Fruit fly (Drosophila melanogaster) whole organism, embryonic: ENCODE results near the gene CG32686.
A peak's percentile ranks its signal among the peaks of the same experiment; 100 is the strongest.

Experiments used
- ATbp ChIP-seq: fragments of 200-800 bp; sonication (Bioruptor generic); optimal IDR thresholded peaks from 2 replicates; lab custom pipeline; 2017; ENCODE audit warnings: missing biosample characterization, mild to moderate bottlenecking, missing genetic modification characterization, missing genetic modification reagents
- Asciz ChIP-seq: fragments of 200-800 bp; sonication (Bioruptor generic); optimal IDR thresholded peaks from 2 replicates; lab custom pipeline; 2017; ENCODE audit warnings: missing biosample characterization, mild to moderate bottlenecking, missing genetic modification characterization, missing genetic modification reagents
- Atf6 ChIP-seq: fragments of 200-800 bp; sonication (Bioruptor generic); IDR thresholded peaks from 2 replicates; pipeline ENCODE4 v1.3.6; 2022; ENCODE audit warnings: missing biosample characterization, missing genetic modification characterization
- Bteb2 ChIP-seq: fragments of 200-800 bp; sonication (Bioruptor generic); optimal IDR thresholded peaks from 2 replicates; lab custom pipeline; 2016; ENCODE audit warnings: missing biosample characterization, missing genetic modification characterization
- CG10274 ChIP-seq: fragments of 200-800 bp; sonication (Bioruptor generic); optimal IDR thresholded peaks from 3 replicates; lab custom pipeline; 2017; ENCODE audit warnings: missing biosample characterization, mild to moderate bottlenecking, missing genetic modification characterization
- CG10543 ChIP-seq: fragments of 200-800 bp; sonication (Bioruptor generic); optimal IDR thresholded peaks from 3 replicates; lab custom pipeline; 2017; ENCODE audit warnings: missing biosample characterization, mild to moderate bottlenecking, missing genetic modification characterization, moderate library complexity
- CG12104 ChIP-seq: fragments of 200-800 bp; sonication (Bioruptor generic); optimal IDR thresholded peaks from 3 replicates; lab custom pipeline; 2016; ENCODE audit warnings: missing biosample characterization, missing genetic modification characterization
- CG14667 ChIP-seq: fragments of 200-800 bp; sonication (Bioruptor generic); IDR thresholded peaks from 2 replicates; pipeline ENCODE4 v1.3.6; 2022; ENCODE audit warnings: missing biosample characterization, missing genetic modification characterization
- CG15011 ChIP-seq: fragments of 200-800 bp; sonication (Bioruptor generic); optimal IDR thresholded peaks from 3 replicates; lab custom pipeline; 2018; ENCODE audit warnings: missing biosample characterization, mild to moderate bottlenecking, missing genetic modification characterization
- CG1602 ChIP-seq: fragments of 200-800 bp; sonication (Bioruptor generic); optimal IDR thresholded peaks from 3 replicates; lab custom pipeline; 2016; ENCODE audit warnings: missing biosample characterization, missing genetic modification characterization
- CG17385 ChIP-seq: fragments of 200-800 bp; sonication (Bioruptor generic); optimal IDR thresholded peaks from 3 replicates; lab custom pipeline; 2018; ENCODE audit warnings: missing biosample characterization, mild to moderate bottlenecking, missing genetic modification characterization
- CG2116 ChIP-seq: fragments of 200-800 bp; sonication (Bioruptor generic); optimal IDR thresholded peaks from 3 replicates; lab custom pipeline; 2018; ENCODE audit warnings: missing biosample characterization, mild to moderate bottlenecking, missing genetic modification characterization
- CG2875 ChIP-seq: fragments of 200-800 bp; sonication (Bioruptor generic); optimal IDR thresholded peaks from 2 replicates; lab custom pipeline; 2017; ENCODE audit warnings: missing biosample characterization, mild to moderate bottlenecking, missing genetic modification characterization, missing genetic modification reagents
- CG30020 ChIP-seq: fragments of 200-800 bp; optimal IDR thresholded peaks from 2 replicates; lab custom pipeline; 2019; ENCODE audit warnings: missing biosample characterization, mild to moderate bottlenecking, missing genetic modification characterization, moderate library complexity
- CG31441 ChIP-seq: fragments of 200-800 bp; sonication (Bioruptor generic); IDR thresholded peaks from 2 replicates; pipeline ENCODE4 v1.3.6; 2022; ENCODE audit warnings: missing biosample characterization, missing genetic modification characterization
- CG4360 ChIP-seq: fragments of 200-800 bp; sonication (Bioruptor generic); IDR thresholded peaks from 2 replicates; pipeline ENCODE4 v1.3.6; 2022; ENCODE audit warnings: missing biosample characterization, missing genetic modification characterization
- CG5245 ChIP-seq: fragments of 200-800 bp; sonication (Bioruptor generic); optimal IDR thresholded peaks from 3 replicates; lab custom pipeline; 2016; ENCODE audit warnings: missing biosample characterization, missing genetic modification characterization
- CG6272 ChIP-seq: fragments of 200-800 bp; sonication (Bioruptor generic); IDR thresholded peaks from 2 replicates; pipeline ENCODE4 v1.3.6; 2022; ENCODE audit warnings: missing biosample characterization, missing genetic modification characterization
- CG7271 ChIP-seq: fragments of 200-800 bp; sonication (Bioruptor generic); optimal IDR thresholded peaks from 2 replicates; lab custom pipeline; 2018; ENCODE audit warnings: missing biosample characterization, mild to moderate bottlenecking, missing genetic modification characterization, moderate library complexity
- CG9215 ChIP-seq: fragments of 200-800 bp; sonication (Bioruptor generic); IDR thresholded peaks from 2 replicates; pipeline ENCODE4 v1.3.6; 2022; ENCODE audit warnings: missing biosample characterization, missing genetic modification characterization
- CHES-1-like ChIP-seq: fragments of 200-800 bp; sonication (Bioruptor generic); optimal IDR thresholded peaks from 2 replicates; lab custom pipeline; 2016; ENCODE audit warnings: missing biosample characterization, missing genetic modification characterization
- Camta ChIP-seq: fragments of 200-800 bp; sonication (Bioruptor generic); optimal IDR thresholded peaks from 2 replicates; lab custom pipeline; 2016; ENCODE audit warnings: missing biosample characterization, missing genetic modification characterization
- Doc3 ChIP-seq: fragments of 200-800 bp; sonication (Bioruptor generic); IDR thresholded peaks from 3 replicates; pipeline ENCODE4 v1.3.6; 2022; ENCODE audit warnings: missing biosample characterization, missing genetic modification characterization; ENCODE audit not compliant: partially characterized antibody
- Ets65A ChIP-seq: fragments of 200-800 bp; sonication (Bioruptor generic); peaks from one replicate; lab custom pipeline; 2016; ENCODE audit warnings: missing biosample characterization, missing genetic modification characterization
- GATAe ChIP-seq: fragments of 200-800 bp; sonication (Bioruptor generic); conservative IDR thresholded peaks from 2 replicates; pipeline ENCODE4 v1.3.6; 2022; ENCODE audit warnings: missing biosample characterization, missing genetic modification characterization
- H15 ChIP-seq: fragments of 200-800 bp; sonication (Bioruptor generic); IDR thresholded peaks from 3 replicates; pipeline ENCODE4 v1.3.6; 2022; ENCODE audit warnings: missing biosample characterization, missing genetic modification characterization
- HLH54F ChIP-seq: fragments of 200-800 bp; sonication (Bioruptor generic); optimal IDR thresholded peaks from 3 replicates; lab custom pipeline; 2016; ENCODE audit warnings: missing biosample characterization, missing genetic modification characterization
- Max ChIP-seq: fragments of 200-800 bp; sonication (Bioruptor generic); optimal IDR thresholded peaks from 2 replicates; lab custom pipeline; 2016; ENCODE audit warnings: missing biosample characterization, mild to moderate bottlenecking, missing genetic modification characterization
- NC2β ChIP-seq: fragments of 200-800 bp; sonication (Bioruptor generic); optimal IDR thresholded peaks from 2 replicates; lab custom pipeline; 2016; ENCODE audit warnings: missing biosample characterization, missing genetic modification characterization
- Pdp1 ChIP-seq, 2 experiments: fragments of 200-800 bp; sonication (Bioruptor generic); optimal IDR thresholded peaks; 3 replicates each; lab custom pipeline; 2016; ENCODE audit warnings: missing biosample characterization in 2 of 2, missing genetic modification characterization in 2 of 2, mild to moderate bottlenecking in 1 of 2, moderate library complexity in 1 of 2
- Ptx1 ChIP-seq: fragments of 200-800 bp; sonication (Bioruptor generic); IDR thresholded peaks from 2 replicates; pipeline ENCODE4 v1.3.6; 2022; ENCODE audit warnings: missing biosample characterization, missing genetic modification characterization
- Rfx ChIP-seq: fragments of 200-800 bp; sonication (Bioruptor generic); IDR thresholded peaks from 2 replicates; pipeline ENCODE4 v1.3.6; 2022; ENCODE audit warnings: missing biosample characterization, missing genetic modification characterization
- Xrp1 ChIP-seq: fragments of 200-800 bp; sonication (Bioruptor generic); IDR thresholded peaks from 2 replicates; pipeline ENCODE4 v1.3.6; 2022; ENCODE audit warnings: missing biosample characterization, missing genetic modification characterization
- ash1 ChIP-seq: fragments of 200-800 bp; sonication (Bioruptor generic); optimal IDR thresholded peaks from 2 replicates; lab custom pipeline; 2018; ENCODE audit warnings: missing biosample characterization, mild to moderate bottlenecking, missing genetic modification characterization
- bbx ChIP-seq: fragments of 200-800 bp; sonication (Bioruptor generic); IDR thresholded peaks from 2 replicates; pipeline ENCODE4 v1.3.6; 2022; ENCODE audit warnings: missing biosample characterization, missing genetic modification characterization; ENCODE audit not compliant: partially characterized antibody
- crc ChIP-seq: fragments of 200-800 bp; sonication (Bioruptor generic); optimal IDR thresholded peaks from 2 replicates; lab custom pipeline; 2016; ENCODE audit warnings: missing biosample characterization, missing genetic modification characterization
- danr ChIP-seq: fragments of 200-800 bp; sonication (Bioruptor generic); IDR thresholded peaks from 2 replicates; pipeline ENCODE4 v1.3.6; 2022; ENCODE audit warnings: missing biosample characterization, missing genetic modification characterization
- dimm ChIP-seq: fragments of 200-800 bp; sonication (Bioruptor generic); IDR thresholded peaks from 2 replicates; pipeline ENCODE4 v1.3.6; 2022; ENCODE audit warnings: missing biosample characterization, missing genetic modification characterization
- eve ChIP-seq, 2 experiments: fragments of >200 bp; optimal IDR thresholded peaks; 2 replicates each; lab custom pipeline; 2017; ENCODE audit warnings: missing biosample characterization in 2 of 2, missing genetic modification characterization in 2 of 2
- gce ChIP-seq: fragments of 200-800 bp; sonication (Bioruptor generic); IDR thresholded peaks from 3 replicates; pipeline ENCODE4 v1.3.6; 2022; ENCODE audit warnings: missing biosample characterization, missing genetic modification characterization
- h ChIP-seq: fragments of >200 bp; optimal IDR thresholded peaks from 2 replicates; lab custom pipeline; 2017
- inv ChIP-seq: fragments of 200-800 bp; sonication (Bioruptor generic); IDR thresholded peaks from 2 replicates; pipeline ENCODE4 v1.3.6; 2022; ENCODE audit warnings: missing biosample characterization, missing genetic modification characterization; ENCODE audit not compliant: partially characterized antibody
- mirr ChIP-seq: fragments of 200-800 bp; sonication (Bioruptor generic); optimal IDR thresholded peaks from 3 replicates; lab custom pipeline; 2018; ENCODE audit warnings: missing biosample characterization, mild to moderate bottlenecking, missing genetic modification characterization
- nerfin-2 ChIP-seq: fragments of 200-800 bp; sonication (Bioruptor generic); IDR thresholded peaks from 2 replicates; pipeline ENCODE4 v1.3.6; 2022; ENCODE audit warnings: missing biosample characterization, missing genetic modification characterization; ENCODE audit not compliant: partially characterized antibody
- oc ChIP-seq: fragments of 200-800 bp; sonication (Bioruptor generic); optimal IDR thresholded peaks from 2 replicates; lab custom pipeline; 2018; ENCODE audit warnings: missing biosample characterization, mild to moderate bottlenecking, missing genetic modification characterization, moderate library complexity
- stwl ChIP-seq: fragments of 200-800 bp; sonication (Bioruptor generic); optimal IDR thresholded peaks from 3 replicates; lab custom pipeline; 2018; ENCODE audit warnings: missing biosample characterization, mild to moderate bottlenecking, missing genetic modification characterization, moderate library complexity
- sug ChIP-seq: fragments of 200-800 bp; optimal IDR thresholded peaks from 2 replicates; lab custom pipeline; 2019; ENCODE audit warnings: missing biosample characterization, mild to moderate bottlenecking, missing genetic modification characterization, moderate library complexity
- tgo ChIP-seq: fragments of 200-800 bp; sonication (Bioruptor generic); IDR thresholded peaks from 3 replicates; pipeline ENCODE4 v1.3.6; 2022; ENCODE audit warnings: missing biosample characterization, missing genetic modification characterization
- wek ChIP-seq: fragments of 200-800 bp; sonication (Bioruptor generic); optimal IDR thresholded peaks from 3 replicates; lab custom pipeline; 2018; ENCODE audit warnings: missing biosample characterization, mild to moderate bottlenecking, missing genetic modification characterization, moderate library complexity
- zf30C ChIP-seq: fragments of 200-800 bp; sonication (Bioruptor generic); optimal IDR thresholded peaks from 3 replicates; lab custom pipeline; 2018; ENCODE audit warnings: missing biosample characterization, mild to moderate bottlenecking, missing genetic modification characterization

Gene CG32686

dm6 chrX:10365748-10366415 is 9.2 kb downstream of the CG32686 start (continued):
- TF ChIP-seq ash1 (GFP tag; lab: Kevin White, UChicago) (no peak), HLH54F (no peak), oc (tag; lab: Kevin White, UChicago) (peak; percentile 56), danr (no peak), eve (GFP tag; optimal IDR thresholded peaks at IDR 0.05; lab: Kevin White, UChicago) (no peak), Atf6 (GFP tag; lab: Robert Waterston, UW) (peak; percentile 18; the same call in 1 of the 2 replicates), CG10543 (peak; percentile 69), CG14667 (no peak), Pdp1 (GFP tag; optimal IDR thresholded peaks at IDR 0.05; lab: Kevin White, UChicago) (peak in 1 of 2 experiments; percentile 2), CG15011 (GFP tag; lab: Kevin White, UChicago) (no peak), nerfin-2 (GFP tag; lab: Robert Waterston, UW) (peak; percentile 95), CG30020 (tag; lab: Kevin White, UChicago) (peak; percentile 13), CG9215 (GFP tag; lab: Robert Waterston, UW) (no peak), CG5245 (GFP tag; lab: Kevin White, UChicago) (no peak), CG12104 (GFP tag; lab: Kevin White, UChicago) (no peak), GATAe (GFP tag; lab: Robert Waterston, UW) (no peak), CG4360 (GFP tag; lab: Robert Waterston, UW) (no peak), Max (GFP tag; lab: Kevin White, UChicago) (no peak), Doc3 (peak; percentile 82), CG2116 (peak; percentile 57), h (no peak), stwl (tag; lab: Kevin White, UChicago) (peak; percentile 76), CG6272 (GFP tag; lab: Robert Waterston, UW) (no peak)

DNA sequence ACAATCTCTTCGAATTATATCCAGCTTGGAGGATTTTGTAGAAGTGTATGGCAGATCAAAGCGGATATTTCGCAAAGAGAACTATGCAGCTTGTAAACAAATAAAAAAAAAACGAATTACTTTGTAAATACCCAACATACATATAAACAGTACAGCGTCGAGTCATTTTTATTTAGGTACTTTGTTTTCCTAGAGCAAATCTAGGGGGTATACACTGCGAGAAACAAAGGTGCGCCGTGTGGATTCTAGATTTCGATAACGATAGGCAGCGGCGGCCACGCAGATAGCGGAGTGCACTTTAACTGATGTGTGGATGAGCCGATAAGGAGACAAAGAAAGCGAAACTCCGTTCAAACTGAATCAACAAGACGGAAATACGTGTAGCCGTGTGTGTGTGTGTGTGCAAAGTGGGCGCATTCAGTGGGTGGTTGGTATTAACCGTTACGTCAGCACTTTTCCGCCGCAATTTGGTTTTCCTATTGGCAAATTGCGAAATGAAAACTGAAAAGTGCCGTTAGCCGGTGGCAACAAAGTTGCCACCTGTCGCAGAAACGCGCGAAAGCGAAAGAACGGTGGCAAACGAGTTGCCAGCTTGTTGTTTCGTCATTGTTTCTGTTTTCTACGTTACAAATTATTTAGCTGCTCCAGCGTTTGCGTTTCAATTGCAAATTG is 10.4 kb downstream of the CG32686 start:
- TF ChIP-seq Bteb2 (GFP tag; lab: Kevin White, UChicago): no peak
- no peak for TF ChIP-seq crc (GFP tag; lab: Kevin White, UChicago)
- peak; percentile 6; the same call in 1 of the 2 replicates for TF ChIP-seq bbx (GFP tag; lab: Robert Waterston, UW)
- no peak for TF ChIP-seq inv (GFP tag; lab: Robert Waterston, UW)
- no peak for TF ChIP-seq Ptx1 (GFP tag; lab: Robert Waterston, UW)
- peak; percentile 43 for TF ChIP-seq Ets65A (GFP tag; lab: Kevin White, UChicago)
- TF ChIP-seq NC2β (GFP tag; lab: Kevin White, UChicago): no peak
- 0 out of 3 replicates have a peak, but pooled peaks have one; percentile 15 for TF ChIP-seq H15 (GFP tag; lab: Robert Waterston, UW)
- no peak for TF ChIP-seq mirr (GFP tag; lab: Kevin White, UChicago)
- no peak for TF ChIP-seq CHES-1-like
- TF ChIP-seq sug (tag; lab: Kevin White, UChicago): peak; percentile 32
- no peak for TF ChIP-seq CG1602 (GFP tag; lab: Kevin White, UChicago)
- TF ChIP-seq Asciz (GFP tag; lab: Kevin White, UChicago): peak; percentile 6
- TF ChIP-seq CG2875 (GFP tag; lab: Kevin White, UChicago): no peak
- TF ChIP-seq gce (GFP tag; lab: Robert Waterston, UW): no peak
- no peak for TF ChIP-seq CG10274 (GFP tag; lab: Kevin White, UChicago)
- peak; percentile 26; the same call in 1 of the 2 replicates for TF ChIP-seq Xrp1
- TF ChIP-seq Rfx: no peak; the same call in 1 of the 2 replicates
- no peak for TF ChIP-seq wek (GFP tag; lab: Kevin White, UChicago)
- TF ChIP-seq ATbp: peak; percentile 30
- TF ChIP-seq Camta (GFP tag; lab: Kevin White, UChicago): no peak
- TF ChIP-seq CG17385 (GFP tag; lab: Kevin White, UChicago): no peak
- TF ChIP-seq CG7271 (tag; lab: Kevin White, UChicago): no peak
- peak; percentile 44 for TF ChIP-seq zf30C (GFP tag; lab: Kevin White, UChicago)
- no peak for TF ChIP-seq CG31441 (GFP tag; lab: Robert Waterston, UW)
- no peak for TF ChIP-seq tgo
- no peak for TF ChIP-seq dimm (GFP tag; lab: Robert Waterston, UW)
